Worm (Caenorhabditis elegans) whole organism, L4 larva: ENCODE data around the gene pgp-1.

Experiments
- daf-16 ChIP-seq, 3 experiments: sonication (generic microtip); optimal IDR thresholded peaks; 2 replicates each; lab custom pipeline; 2016 to 2017; ENCODE audit warnings: missing genetic modification characterization in 3 of 3, missing genetic modification reagents in 3 of 3, mild to moderate bottlenecking in 2 of 3, missing compliant biosample characterization in 2 of 3, missing biosample characterization in 1 of 3, moderate library complexity in 1 of 3
- nhr-237 ChIP-seq: sonication (generic microtip); optimal IDR thresholded peaks from 2 replicates; lab custom pipeline; 2017; ENCODE audit warnings: missing biosample characterization, missing genetic modification characterization

ce11 chrIV:12614624-12615023, 15.7 kb upstream of the pgp-1 start, which contains the start of gene efa-6:
- TF ChIP-seq daf-16 (GFP tag; optimal IDR thresholded peaks at IDR 0.05; lab: Kevin White, UChicago) (no peak), daf-16 (tag; optimal IDR thresholded peaks at IDR 0.05; lab: Kevin White, UChicago) (no peak), nhr-237 (tag; lab: Kevin White, UChicago) (no peak)
